Fruit fly (Drosophila melanogaster): Measurements from ENCODE around the gene Rab3GAP1.

- no peak for TF ChIP-seq CG33017 (tag; optimal IDR thresholded peaks at IDR 0.05)
- no peak for TF ChIP-seq CG12768 (GFP tag; optimal IDR thresholded peaks at IDR 0.05)
- TF ChIP-seq CG7101 (tag; optimal IDR thresholded peaks at IDR 0.05), result no peak
- no peak for TF ChIP-seq Mnt (GFP tag; optimal IDR thresholded peaks at IDR 0.05)
- no peak for TF ChIP-seq bab1 (GFP tag; optimal IDR thresholded peaks at IDR 0.05)
- no peak for TF ChIP-seq pad (GFP tag; optimal IDR thresholded peaks at IDR 0.05)
- TF ChIP-seq Crg-1 (GFP tag; optimal IDR thresholded peaks at IDR 0.05), result no peak
- no peak for TF ChIP-seq Hr96 (GFP tag; optimal IDR thresholded peaks at IDR 0.05)
- no peak for TF ChIP-seq ovo (GFP tag; optimal IDR thresholded peaks at IDR 0.05)
Observed at dm6 chr2L:1651889-1652288, 40.9 kb upstream of the Rab3GAP1 start.

All from whole organism, adult.